Fruit fly (Drosophila melanogaster) whole organism, embryonic: ENCODE data around the gene BCL7-like.

Experiments used
- ATbp ChIP-seq: fragments of 200-800 bp; sonication (Bioruptor generic); optimal IDR thresholded peaks from 2 replicates; lab custom pipeline; 2017; ENCODE audit warnings: missing biosample characterization, mild to moderate bottlenecking, missing genetic modification characterization, missing genetic modification reagents
- BEAF-32 ChIP-seq: fragments of 200-800 bp; sonication (Bioruptor generic); optimal IDR thresholded peaks from 3 replicates; lab custom pipeline; 2017; ENCODE audit warnings: missing biosample characterization, missing genetic modification characterization, mild to moderate bottlenecking, moderate library complexity, missing genetic modification reagents
- CG10321 ChIP-seq: fragments of 200-800 bp; sonication (Bioruptor generic); IDR thresholded peaks from 2 replicates; pipeline ENCODE4 v1.3.6; 2022; ENCODE audit warnings: missing biosample characterization, missing genetic modification characterization
- CG11504 ChIP-seq: fragments of 200-800 bp; sonication (Bioruptor generic); optimal IDR thresholded peaks from 3 replicates; lab custom pipeline; 2019; ENCODE audit warnings: missing biosample characterization, mild to moderate bottlenecking, missing genetic modification characterization, moderate library complexity
- CG1233 ChIP-seq: fragments of 200-800 bp; sonication (Bioruptor generic); optimal IDR thresholded peaks from 4 replicates; lab custom pipeline; 2018; ENCODE audit warnings: missing biosample characterization, mild to moderate bottlenecking, missing genetic modification characterization
- CG13123 ChIP-seq: fragments of 200-800 bp; sonication (Bioruptor generic); optimal IDR thresholded peaks from 2 replicates; lab custom pipeline; 2016; ENCODE audit warnings: missing biosample characterization, missing genetic modification characterization
- CG14050 ChIP-seq: fragments of 200-800 bp; sonication (Bioruptor generic); IDR thresholded peaks from 3 replicates; pipeline ENCODE4 v1.3.6; 2022; ENCODE audit warnings: missing biosample characterization, missing genetic modification characterization
- CG15601 ChIP-seq: fragments of 200-800 bp; sonication (Bioruptor generic); optimal IDR thresholded peaks from 3 replicates; lab custom pipeline; 2019; ENCODE audit warnings: missing biosample characterization, mild to moderate bottlenecking, missing genetic modification characterization, moderate library complexity
- CG1603 ChIP-seq: fragments of 200-800 bp; sonication (Bioruptor generic); optimal IDR thresholded peaks from 2 replicates; lab custom pipeline; 2019; ENCODE audit warnings: missing biosample characterization, mild to moderate bottlenecking, missing genetic modification characterization, moderate library complexity
- CG2116 ChIP-seq: fragments of 200-800 bp; sonication (Bioruptor generic); optimal IDR thresholded peaks from 3 replicates; lab custom pipeline; 2018; ENCODE audit warnings: missing biosample characterization, mild to moderate bottlenecking, missing genetic modification characterization
- CG2199 ChIP-seq: fragments of 200-800 bp; sonication (Bioruptor generic); IDR thresholded peaks from 3 replicates; pipeline ENCODE4 v1.3.6; 2022; ENCODE audit warnings: missing biosample characterization, missing genetic modification characterization
- CG2678 ChIP-seq: fragments of 200-800 bp; sonication (Bioruptor generic); optimal IDR thresholded peaks from 3 replicates; lab custom pipeline; 2019; ENCODE audit warnings: missing biosample characterization, mild to moderate bottlenecking, missing genetic modification characterization, moderate library complexity
- CG30020 ChIP-seq: fragments of 200-800 bp; optimal IDR thresholded peaks from 2 replicates; lab custom pipeline; 2019; ENCODE audit warnings: missing biosample characterization, mild to moderate bottlenecking, missing genetic modification characterization, moderate library complexity
- CG32532 ChIP-seq: fragments of 200-800 bp; sonication (Bioruptor generic); IDR thresholded peaks from 2 replicates; pipeline ENCODE4 v1.3.6; 2022; ENCODE audit warnings: missing biosample characterization, missing genetic modification characterization
- CG4820 ChIP-seq: fragments of 200-800 bp; sonication (Bioruptor generic); optimal IDR thresholded peaks from 3 replicates; lab custom pipeline; 2016; ENCODE audit warnings: missing biosample characterization, missing genetic modification characterization
- CG6254 ChIP-seq: fragments of 200-800 bp; sonication (Bioruptor generic); optimal IDR thresholded peaks from 3 replicates; lab custom pipeline; 2017; ENCODE audit warnings: mild to moderate bottlenecking, missing biosample characterization, missing genetic modification reagents, missing genetic modification characterization
- CG6683 ChIP-seq: fragments of 200-800 bp; sonication (Bioruptor generic); optimal IDR thresholded peaks from 2 replicates; lab custom pipeline; 2017; ENCODE audit warnings: missing biosample characterization, mild to moderate bottlenecking, missing genetic modification characterization, missing genetic modification reagents
- CG6765 ChIP-seq: fragments of 200-800 bp; sonication (Bioruptor generic); optimal IDR thresholded peaks from 3 replicates; lab custom pipeline; 2017; ENCODE audit warnings: missing biosample characterization, mild to moderate bottlenecking, missing genetic modification characterization
- CG6791 ChIP-seq: fragments of 200-800 bp; sonication (Bioruptor generic); IDR thresholded peaks from 3 replicates; pipeline ENCODE4 v1.3.6; 2022; ENCODE audit warnings: missing biosample characterization, missing genetic modification characterization; ENCODE audit not compliant: partially characterized antibody
- CG9609 ChIP-seq: fragments of 200-800 bp; sonication (Bioruptor generic); optimal IDR thresholded peaks from 3 replicates; lab custom pipeline; 2016; ENCODE audit warnings: missing biosample characterization, missing genetic modification characterization
- CG9876 ChIP-seq: fragments of 200-800 bp; sonication (Bioruptor generic); optimal IDR thresholded peaks from 2 replicates; lab custom pipeline; 2016; ENCODE audit warnings: missing biosample characterization, missing genetic modification characterization
- Camta ChIP-seq: fragments of 200-800 bp; sonication (Bioruptor generic); optimal IDR thresholded peaks from 2 replicates; lab custom pipeline; 2016; ENCODE audit warnings: missing biosample characterization, missing genetic modification characterization
- CkIIα-i1 ChIP-seq: fragments of 200-800 bp; sonication (Bioruptor generic); IDR thresholded peaks from 2 replicates; pipeline ENCODE4 v1.3.6; 2022; ENCODE audit warnings: missing biosample characterization, missing genetic modification characterization
- E2f1 ChIP-seq: fragments of 200-800 bp; sonication (Bioruptor generic); IDR thresholded peaks from 2 replicates; pipeline ENCODE4 v1.3.6; 2022; ENCODE audit warnings: missing biosample characterization, missing genetic modification characterization
- H2.0 ChIP-seq: fragments of 200-800 bp; sonication (Bioruptor generic); IDR thresholded peaks from 2 replicates; pipeline ENCODE4 v1.3.6; 2022; ENCODE audit warnings: missing biosample characterization, missing genetic modification characterization
- Hr51 ChIP-seq, 2 experiments: fragments of 200-800 bp; sonication (Bioruptor generic); optimal IDR thresholded peaks; 2 replicates in 1 of 2; 3 replicates in 1 of 2; lab custom pipeline; 2016 to 2018; ENCODE audit warnings: missing biosample characterization in 2 of 2, missing genetic modification characterization in 2 of 2, mild to moderate bottlenecking in 1 of 2, moderate library complexity in 1 of 2
- Lhr ChIP-seq: fragments of 200-800 bp; sonication (Bioruptor generic); optimal IDR thresholded peaks from 3 replicates; lab custom pipeline; 2017; ENCODE audit warnings: mild to moderate bottlenecking, missing biosample characterization, missing genetic modification reagents, missing genetic modification characterization
- Mes4 ChIP-seq: fragments of 200-800 bp; sonication (Bioruptor generic); optimal IDR thresholded peaks from 2 replicates; lab custom pipeline; 2016; ENCODE audit warnings: missing biosample characterization, missing genetic modification characterization
- Myb ChIP-seq: fragments of 200-800 bp; sonication (Bioruptor generic); optimal IDR thresholded peaks from 2 replicates; lab custom pipeline; 2016; ENCODE audit warnings: missing biosample characterization, missing genetic modification characterization
- Ptx1 ChIP-seq: fragments of 200-800 bp; sonication (Bioruptor generic); IDR thresholded peaks from 2 replicates; pipeline ENCODE4 v1.3.6; 2022; ENCODE audit warnings: missing biosample characterization, missing genetic modification characterization
- Side ChIP-seq: fragments of 200-800 bp; sonication (Bioruptor generic); optimal IDR thresholded peaks from 2 replicates; lab custom pipeline; 2016; ENCODE audit warnings: missing biosample characterization, missing genetic modification characterization
- chif ChIP-seq, 2 experiments: fragments of 200-800 bp; sonication (Bioruptor generic); optimal IDR thresholded peaks; 3 replicates each; lab custom pipeline; 2016; ENCODE audit warnings: missing biosample characterization in 2 of 2, missing genetic modification characterization in 2 of 2
- disco-r ChIP-seq: fragments of 200-800 bp; sonication (Bioruptor generic); optimal IDR thresholded peaks from 2 replicates; lab custom pipeline; 2016; ENCODE audit warnings: missing biosample characterization, missing genetic modification characterization
- dmrt99B ChIP-seq: fragments of 200-800 bp; sonication (Bioruptor generic); optimal IDR thresholded peaks from 2 replicates; lab custom pipeline; 2018; ENCODE audit warnings: missing biosample characterization, mild to moderate bottlenecking, missing genetic modification characterization, moderate library complexity
- dpn ChIP-seq, 2 experiments: fragments of 200-800 bp; sonication (Bioruptor generic); optimal IDR thresholded peaks; 3 replicates each; lab custom pipeline; 2016; ENCODE audit warnings: missing biosample characterization in 2 of 2, missing genetic modification characterization in 2 of 2
- ftz-f1 ChIP-seq: fragments of 200-800 bp; sonication (Bioruptor generic); optimal IDR thresholded peaks from 2 replicates; lab custom pipeline; 2016; ENCODE audit warnings: missing biosample characterization, missing genetic modification characterization
- gce ChIP-seq: fragments of 200-800 bp; sonication (Bioruptor generic); IDR thresholded peaks from 3 replicates; pipeline ENCODE4 v1.3.6; 2022; ENCODE audit warnings: missing biosample characterization, missing genetic modification characterization
- grn ChIP-seq: fragments of 200-800 bp; sonication (Bioruptor generic); optimal IDR thresholded peaks from 3 replicates; lab custom pipeline; 2017; ENCODE audit warnings: missing biosample characterization, missing genetic modification characterization
- hth ChIP-seq: fragments of >200 bp; optimal IDR thresholded peaks from 2 replicates; lab custom pipeline; 2017; ENCODE audit warnings: inconsistent platforms
- nau ChIP-seq: fragments of 200-800 bp; sonication (Bioruptor generic); optimal IDR thresholded peaks from 3 replicates; lab custom pipeline; 2017; ENCODE audit warnings: missing biosample characterization, mild to moderate bottlenecking, missing genetic modification characterization, missing genetic modification reagents
- oc ChIP-seq: fragments of 200-800 bp; sonication (Bioruptor generic); optimal IDR thresholded peaks from 2 replicates; lab custom pipeline; 2018; ENCODE audit warnings: missing biosample characterization, mild to moderate bottlenecking, missing genetic modification characterization, moderate library complexity
- prd ChIP-seq, 3 experiments: fragments of >200 bp in 2 of 3; fragments of 200-800 bp in 1 of 3; sonication (Bioruptor generic) in 1 of 3; optimal IDR thresholded peaks in 2 of 3; IDR thresholded peaks in 1 of 3; 2 replicates in 2 of 3; 3 replicates in 1 of 3; pipeline versions ENCODE4 v1.3.6 to Lab custom; 2017 to 2022; ENCODE audit warnings: missing biosample characterization in 1 of 3, missing genetic modification characterization in 1 of 3
- row ChIP-seq: fragments of 200-800 bp; sonication (Bioruptor generic); IDR thresholded peaks from 3 replicates; pipeline ENCODE4 v1.3.6; 2022; ENCODE audit warnings: missing biosample characterization, missing genetic modification characterization
- sens ChIP-seq: fragments of 200-800 bp; sonication (Bioruptor generic); peaks from one replicate; lab custom pipeline; 2016; ENCODE audit warnings: missing biosample characterization, missing genetic modification characterization
- sisA ChIP-seq: fragments of 200-800 bp; sonication (Bioruptor generic); IDR thresholded peaks from 2 replicates; pipeline ENCODE4 v1.3.6; 2022; ENCODE audit warnings: missing biosample characterization, missing genetic modification characterization
- slbo ChIP-seq: fragments of 200-800 bp; sonication (Bioruptor generic); IDR thresholded peaks from 2 replicates; pipeline ENCODE4 v1.3.6; 2022; ENCODE audit warnings: missing biosample characterization, missing genetic modification characterization
- stc ChIP-seq: fragments of 200-800 bp; sonication (Bioruptor generic); IDR thresholded peaks from 2 replicates; pipeline ENCODE4 v1.3.6; 2022; ENCODE audit warnings: missing biosample characterization, missing genetic modification characterization
- tll ChIP-seq, 2 experiments: fragments of 200-800 bp in 1 of 2; fragments of >200 bp in 1 of 2; sonication (Bioruptor generic) in 1 of 2; optimal IDR thresholded peaks; 2 replicates each; lab custom pipeline; 2017 to 2019; ENCODE audit warnings: missing biosample characterization in 2 of 2, missing genetic modification characterization in 2 of 2, mild to moderate bottlenecking in 1 of 2, moderate library complexity in 1 of 2
- trem ChIP-seq: fragments of 200-800 bp; optimal IDR thresholded peaks from 3 replicates; lab custom pipeline; 2019; ENCODE audit warnings: missing biosample characterization, mild to moderate bottlenecking, missing genetic modification characterization, moderate library complexity
- ttk ChIP-seq: fragments of 200-800 bp; sonication (Bioruptor generic); IDR thresholded peaks from 2 replicates; pipeline ENCODE4 v2.1.2; 2022; ENCODE audit warnings: missing biosample characterization, missing genetic modification characterization
- vnd ChIP-seq: fragments of 200-800 bp; sonication (Bioruptor generic); IDR thresholded peaks from 3 replicates; pipeline ENCODE4 v1.3.6; 2022; ENCODE audit warnings: missing biosample characterization, missing genetic modification characterization; ENCODE audit not compliant: partially characterized antibody

The BCL7-like gene

dm6 chrX:9399810-9400209, 43.4 kb downstream of the BCL7-like start (continued):
- TF ChIP-seq CG1603 (tag; lab: Kevin White, UChicago) (peak; percentile 24), grn (no peak), gce (GFP tag; lab: Robert Waterston, UW) (no peak), vnd (GFP tag; lab: Robert Waterston, UW) (no peak), dmrt99B (peak; percentile 18), CG30020 (tag; lab: Kevin White, UChicago) (no peak), BEAF-32 (GFP tag; lab: Kevin White, UChicago) (no peak), Ptx1 (0 out of 2 replicates have a peak, but pooled peaks have one; percentile 14), hth (lab: Kevin White, UChicago) (no peak), CG15601 (tag; lab: Kevin White, UChicago) (no peak), Hr51 (GFP tag; optimal IDR thresholded peaks at IDR 0.05; lab: Kevin White, UChicago) (no peak), nau (GFP tag; lab: Kevin White, UChicago) (no peak), oc (no peak), ftz-f1 (no peak), CG9609 (no peak), CG6683 (GFP tag; lab: Kevin White, UChicago) (no peak), CG14050 (GFP tag; lab: Robert Waterston, UW) (no peak), Camta (GFP tag; lab: Kevin White, UChicago) (no peak), ATbp (GFP tag; lab: Kevin White, UChicago) (no peak), stc (no peak), Mes4 (GFP tag; lab: Kevin White, UChicago) (no peak), CG2199 (GFP tag; lab: Robert Waterston, UW) (no peak), CG6791 (GFP tag; lab: Robert Waterston, UW) (no peak), CkIIα-i1 (GFP tag; lab: Robert Waterston, UW) (no peak), slbo (peak; percentile 50), CG6765 (GFP tag; lab: Kevin White, UChicago) (no peak), chif (GFP tag; optimal IDR thresholded peaks at IDR 0.05; lab: Kevin White, UChicago) (no peak), CG2678 (tag; lab: Kevin White, UChicago) (peak; percentile 9), row (GFP tag; lab: Robert Waterston, UW) (0 out of 3 replicates have a peak, but pooled peaks have one; percentile 24), disco-r (GFP tag; lab: Kevin White, UChicago) (no peak), dpn (GFP tag; optimal IDR thresholded peaks at IDR 0.05; lab: Kevin White, UChicago) (no peak), Side (GFP tag; lab: Kevin White, UChicago) (no peak), E2f1 (GFP tag; lab: Robert Waterston, UW) (no peak), Myb (GFP tag; lab: Kevin White, UChicago) (no peak), CG9876 (no peak), H2.0 (GFP tag; lab: Robert Waterston, UW) (no peak; the same call in 1 of the 2 replicates), CG4820 (GFP tag; lab: Kevin White, UChicago) (no peak), Lhr (no peak), tll (GFP tag; optimal IDR thresholded peaks at IDR 0.05; lab: Kevin White, UChicago) (no peak), CG6254 (GFP tag; lab: Kevin White, UChicago) (no peak), CG10321 (GFP tag; lab: Robert Waterston, UW) (no peak), CG32532 (GFP tag; lab: Robert Waterston, UW) (no peak), prd (optimal IDR thresholded peaks at IDR 0.05; lab: Kevin White, UChicago) (no peak), prd (GFP tag; IDR thresholded peaks at IDR 0.05; lab: Robert Waterston, UW) (peak; percentile 48; the same call in 1 of the 3 replicates), sisA (peak; percentile 29; the same call in 1 of the 2 replicates), trem (tag; lab: Kevin White, UChicago) (no peak), CG13123 (no peak), sens (peak; percentile 45), ttk (GFP tag; lab: Robert Waterston, UW) (no peak), CG11504 (tag; lab: Kevin White, UChicago) (peak; percentile 14), CG1233 (GFP tag; lab: Kevin White, UChicago) (no peak), CG2116 (GFP tag; lab: Kevin White, UChicago) (no peak)
